Worm (Caenorhabditis elegans): ENCODE data around the gene set-19.

DNA sequence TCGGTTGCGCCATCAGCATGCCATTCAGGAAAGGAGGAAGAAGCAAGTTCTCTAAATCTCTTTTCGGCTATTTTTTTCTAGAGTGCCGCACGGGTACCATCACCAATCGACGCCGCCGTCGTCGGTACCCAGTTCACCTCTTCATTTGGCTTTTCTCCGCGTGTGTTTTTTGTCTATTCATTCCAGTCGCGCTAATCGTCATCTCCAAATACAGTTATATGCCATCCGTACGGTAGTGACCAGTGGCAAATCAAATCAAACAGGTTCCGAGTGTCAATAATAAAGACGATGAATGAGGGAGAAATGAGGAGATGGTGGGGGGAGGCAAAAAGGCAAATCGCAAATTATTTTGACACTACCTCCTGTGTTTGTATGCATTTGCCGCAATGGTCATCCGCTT, 18.8 kb downstream of the set-19 start:
- TF ChIP-seq hnd-1 (tag; optimal IDR thresholded peaks at IDR 0.05), result no peak
- no peak for TF ChIP-seq ama-1 (optimal IDR thresholded peaks at IDR 0.05)
- no peak for TF ChIP-seq tbx-11 (GFP tag; IDR thresholded peaks at IDR 0.05)
- TF ChIP-seq tra-4 (tag; optimal IDR thresholded peaks at IDR 0.05), result no peak
- no peak for TF ChIP-seq flt-1 (GFP tag; IDR thresholded peaks at IDR 0.05)
- no peak for TF ChIP-seq pes-1 (GFP tag; IDR thresholded peaks at IDR 0.05)
- no peak for TF ChIP-seq ceh-13 (GFP tag; optimal IDR thresholded peaks at IDR 0.05)
- TF ChIP-seq ets-7 (tag; optimal IDR thresholded peaks at IDR 0.05), result no peak
- TF ChIP-seq B0310.2 (tag; optimal IDR thresholded peaks at IDR 0.05), result no peak
- TF ChIP-seq F13C5.2 (tag; optimal IDR thresholded peaks at IDR 0.05), result no peak
- TF ChIP-seq scrt-1 (GFP tag; IDR thresholded peaks at IDR 0.05), result no peak
- no peak for TF ChIP-seq ceh-36 (tag; optimal IDR thresholded peaks at IDR 0.05)
- TF ChIP-seq sea-1 (GFP tag; conservative IDR thresholded peaks at IDR 0.05), result no peak
